Worm (Caenorhabditis elegans) whole organism, L4 larva: ENCODE results near the gene CD4.8.

Experiments used
- D1046.2 ChIP-seq: fragments of 200-800 bp; sonication (Bioruptor generic); IDR thresholded peaks from 2 replicates; pipeline ENCODE4 v1.3.6; 2022; ENCODE audit warnings: missing genetic modification characterization, missing compliant biosample characterization
- F10B5.3 ChIP-seq: sonication (generic microtip); optimal IDR thresholded peaks from 2 replicates; lab custom pipeline; 2016; ENCODE audit warnings: mild to moderate bottlenecking, missing genetic modification characterization, missing compliant biosample characterization
- F26F4.8 ChIP-seq: fragments of 200-800 bp; sonication (Bioruptor generic); conservative IDR thresholded peaks from 2 replicates; pipeline ENCODE4 v1.3.6; 2022; ENCODE audit warnings: missing genetic modification characterization, missing compliant biosample characterization
- F37D6.2 ChIP-seq: sonication (generic microtip); optimal IDR thresholded peaks from 2 replicates; lab custom pipeline; 2016; ENCODE audit warnings: mild to moderate bottlenecking, missing genetic modification characterization, missing compliant biosample characterization
- F44E2.7 ChIP-seq: fragments of 200-800 bp; sonication (Bioruptor generic); IDR thresholded peaks from 2 replicates; pipeline ENCODE4 v2.1.2; 2022; ENCODE audit warnings: missing genetic modification characterization, missing compliant biosample characterization
- F49E8.2 ChIP-seq: sonication (generic microtip); optimal IDR thresholded peaks from 2 replicates; lab custom pipeline; 2016; ENCODE audit warnings: missing compliant biosample characterization, mild to moderate bottlenecking, missing genetic modification characterization, borderline replicate concordance
- R02D3.7 ChIP-seq: fragments of 150-350 bp; sonication (generic microtip); optimal IDR thresholded peaks from 3 replicates; lab custom pipeline; 2014; ENCODE audit warnings: missing biosample characterization, missing genetic modification characterization
- Y105C5A.15 ChIP-seq: fragments of 200-800 bp; sonication (Bioruptor generic); IDR thresholded peaks from 2 replicates; pipeline ENCODE4 v1.3.6; 2022; ENCODE audit warnings: missing genetic modification characterization, missing compliant biosample characterization
- Y48G9A.11 ChIP-seq: fragments of 200-800 bp; sonication (Bioruptor generic); IDR thresholded peaks from 2 replicates; pipeline ENCODE4 v1.3.6; 2022; ENCODE audit warnings: missing genetic modification reagents, missing genetic modification characterization, missing compliant biosample characterization
- Y75B8A.6 ChIP-seq: fragments of 200-800 bp; sonication (Bioruptor generic); IDR thresholded peaks from 2 replicates; pipeline ENCODE4 v1.3.6; 2022; ENCODE audit warnings: missing genetic modification reagents, missing genetic modification characterization, missing compliant biosample characterization
- arid-1 ChIP-seq: fragments of 200-800 bp; sonication (Bioruptor generic); conservative IDR thresholded peaks from 2 replicates; pipeline ENCODE4 v1.3.6; 2022; ENCODE audit warnings: missing genetic modification reagents, missing genetic modification characterization, missing compliant biosample characterization
- ceh-20 ChIP-seq: fragments of 200-800 bp; sonication (Bioruptor generic); IDR thresholded peaks from 2 replicates; pipeline ENCODE4 v1.3.6; 2022; ENCODE audit warnings: missing genetic modification reagents, missing genetic modification characterization, missing compliant biosample characterization
- ceh-28 ChIP-seq: fragments of 150-350 bp; optimal IDR thresholded peaks from 2 replicates; lab custom pipeline; 2014; ENCODE audit warnings: missing biosample characterization, missing genetic modification reagents, missing genetic modification characterization
- ceh-32 ChIP-seq: sonication (generic microtip); optimal IDR thresholded peaks from 2 replicates; lab custom pipeline; 2016; ENCODE audit warnings: mild to moderate bottlenecking, missing genetic modification characterization, missing compliant biosample characterization; ENCODE audit not compliant: poor library complexity
- ces-1 ChIP-seq: fragments of 150-350 bp; sonication (generic microtip); optimal IDR thresholded peaks from 4 replicates; lab custom pipeline; 2014; ENCODE audit warnings: missing biosample characterization, missing genetic modification reagents, missing genetic modification characterization
- daf-16 ChIP-seq, 3 experiments: sonication (generic microtip); optimal IDR thresholded peaks; 2 replicates each; lab custom pipeline; 2016 to 2017; ENCODE audit warnings: missing genetic modification characterization in 3 of 3, missing genetic modification reagents in 3 of 3, mild to moderate bottlenecking in 2 of 3, missing compliant biosample characterization in 2 of 3, missing biosample characterization in 1 of 3, moderate library complexity in 1 of 3
- dmd-9 ChIP-seq: fragments of 200-800 bp; sonication (Bioruptor generic); IDR thresholded peaks from 2 replicates; pipeline ENCODE4 v1.3.6; 2022; ENCODE audit warnings: missing genetic modification reagents, missing genetic modification characterization, missing compliant biosample characterization
- egl-43 ChIP-seq: fragments of 200-800 bp; sonication (Bioruptor generic); IDR thresholded peaks from 2 replicates; pipeline ENCODE4 v1.3.6; 2022; ENCODE audit warnings: missing genetic modification reagents, missing genetic modification characterization, missing compliant biosample characterization
- gei-8 ChIP-seq: fragments of 200-800 bp; sonication (Bioruptor generic); optimal IDR thresholded peaks from 2 replicates; lab custom pipeline; 2018; ENCODE audit warnings: mild to moderate bottlenecking, missing genetic modification characterization, missing compliant biosample characterization
- lim-7 ChIP-seq: fragments of 200-800 bp; sonication (Bioruptor generic); IDR thresholded peaks from 2 replicates; pipeline ENCODE4 v1.3.6; 2022; ENCODE audit warnings: missing genetic modification characterization, missing compliant biosample characterization
- lin-1 ChIP-seq: fragments of 200-800 bp; sonication (Bioruptor generic); IDR thresholded peaks from 2 replicates; pipeline ENCODE4 v1.3.6; 2022; ENCODE audit warnings: missing genetic modification reagents, missing genetic modification characterization, missing compliant biosample characterization
- lin-15B ChIP-seq: fragments of 150-350 bp; sonication (generic microtip); optimal IDR thresholded peaks from 3 replicates; lab custom pipeline; 2014; ENCODE audit warnings: missing biosample characterization, missing genetic modification characterization
- lin-38 ChIP-seq: fragments of 200-800 bp; sonication (Bioruptor generic); IDR thresholded peaks from 2 replicates; pipeline ENCODE4 v1.3.6; 2022; ENCODE audit warnings: missing genetic modification reagents, missing genetic modification characterization, missing compliant biosample characterization
- lir-3 ChIP-seq: sonication (generic microtip); optimal IDR thresholded peaks from 2 replicates; lab custom pipeline; 2016; ENCODE audit warnings: mild to moderate bottlenecking, missing genetic modification characterization, missing compliant biosample characterization
- madf-5 ChIP-seq, 2 experiments: fragments of 200-800 bp; sonication (Bioruptor generic); IDR thresholded peaks; 2 replicates each; pipeline ENCODE4 v1.3.6; 2022; ENCODE audit warnings: missing compliant biosample characterization in 2 of 2, missing genetic modification characterization in 2 of 2
- madf-9 ChIP-seq: fragments of 200-800 bp; sonication (Bioruptor generic); conservative IDR thresholded peaks from 2 replicates; pipeline ENCODE4 v1.3.6; 2022; ENCODE audit warnings: missing genetic modification reagents, missing genetic modification characterization, missing compliant biosample characterization
- mdl-1 ChIP-seq, 2 experiments: fragments of 150-350 bp in 1 of 2; sonication (generic microtip) in 1 of 2; optimal IDR thresholded peaks; 2 replicates each; lab custom pipeline; 2014 to 2017; ENCODE audit warnings: missing biosample characterization in 2 of 2, missing genetic modification characterization in 2 of 2
- mdt-29 ChIP-seq: fragments of 200-800 bp; sonication (Bioruptor generic); IDR thresholded peaks from 2 replicates; pipeline ENCODE4 v1.3.6; 2022; ENCODE audit warnings: missing genetic modification reagents, missing genetic modification characterization, missing compliant biosample characterization
- mep-1 ChIP-seq: fragments of 150-350 bp; sonication (generic microtip); optimal IDR thresholded peaks from 3 replicates; lab custom pipeline; 2014; ENCODE audit warnings: missing biosample characterization, missing genetic modification characterization
- mes-2 ChIP-seq: sonication (generic microtip); optimal IDR thresholded peaks from 2 replicates; lab custom pipeline; 2016; ENCODE audit warnings: missing genotype, mild to moderate bottlenecking, missing genetic modification characterization, missing compliant biosample characterization; ENCODE audit not compliant: poor library complexity, severe bottlenecking
- nhr-102 ChIP-seq: sonication (generic microtip); optimal IDR thresholded peaks from 2 replicates; lab custom pipeline; 2016; ENCODE audit warnings: mild to moderate bottlenecking, missing genetic modification characterization, moderate library complexity, missing compliant biosample characterization
- nhr-111 ChIP-seq: fragments of 200-800 bp; sonication (Bioruptor generic); optimal IDR thresholded peaks from 2 replicates; lab custom pipeline; 2018; ENCODE audit warnings: mild to moderate bottlenecking, missing genetic modification characterization, missing compliant biosample characterization
- nhr-28 ChIP-seq: fragments of 150-350 bp; optimal IDR thresholded peaks from 2 replicates; lab custom pipeline; 2014; ENCODE audit warnings: missing biosample characterization, missing genetic modification characterization
- nhr-48 ChIP-seq: sonication (generic microtip); optimal IDR thresholded peaks from 2 replicates; lab custom pipeline; 2016; ENCODE audit warnings: mild to moderate bottlenecking, missing genetic modification characterization, missing compliant biosample characterization
- pha-4 ChIP-seq, 2 experiments: fragments of 150-350 bp in 1 of 2; fragments of 200-800 bp in 1 of 2; sonication (Bioruptor generic) in 1 of 2; IDR thresholded peaks in 1 of 2; optimal IDR thresholded peaks in 1 of 2; 2 replicates each; pipeline versions ENCODE4 v1.3.6 to Lab custom; 2014 to 2022; ENCODE audit warnings: missing genetic modification characterization in 2 of 2, missing genetic modification reagents in 2 of 2, missing biosample characterization in 1 of 2, missing compliant biosample characterization in 1 of 2
- pqm-1 ChIP-seq: sonication (generic microtip); optimal IDR thresholded peaks from 2 replicates; lab custom pipeline; 2017; ENCODE audit warnings: missing biosample characterization, missing genetic modification characterization
- rbr-2 ChIP-seq: sonication (generic microtip); optimal IDR thresholded peaks from 2 replicates; lab custom pipeline; 2016; ENCODE audit warnings: missing genotype, missing genetic modification characterization, missing compliant biosample characterization
- saeg-2 ChIP-seq: fragments of 200-800 bp; sonication (Bioruptor generic); IDR thresholded peaks from 2 replicates; pipeline ENCODE4 v1.3.6; 2022; ENCODE audit warnings: missing genetic modification reagents, missing genetic modification characterization, missing compliant biosample characterization
- snpc-1.2 ChIP-seq: fragments of 200-800 bp; sonication (Bioruptor generic); IDR thresholded peaks from 2 replicates; pipeline ENCODE4 v1.3.6; 2022; ENCODE audit warnings: missing genetic modification reagents, missing genetic modification characterization, missing compliant biosample characterization
- snpc-4 ChIP-seq: fragments of 150-350 bp; optimal IDR thresholded peaks from 2 replicates; lab custom pipeline; 2014; ENCODE audit warnings: missing biosample characterization, missing genetic modification characterization
- spr-1 ChIP-seq: sonication (generic microtip); optimal IDR thresholded peaks from 2 replicates; lab custom pipeline; 2016; ENCODE audit warnings: mild to moderate bottlenecking, missing genetic modification characterization, missing compliant biosample characterization
- spr-3 ChIP-seq: fragments of 200-800 bp; sonication (Bioruptor generic); optimal IDR thresholded peaks from 2 replicates; lab custom pipeline; 2018; ENCODE audit warnings: mild to moderate bottlenecking, missing genetic modification characterization, missing compliant biosample characterization
- tag-97 ChIP-seq: fragments of 200-800 bp; sonication (Bioruptor generic); IDR thresholded peaks from 2 replicates; pipeline ENCODE4 v1.3.6; 2022; ENCODE audit warnings: missing genetic modification characterization, missing compliant biosample characterization
- unc-130 ChIP-seq: sonication (generic microtip); optimal IDR thresholded peaks from 2 replicates; lab custom pipeline; 2016; ENCODE audit warnings: missing genetic modification reagents, missing genetic modification characterization, missing compliant biosample characterization
- unc-39 ChIP-seq: sonication (generic microtip); optimal IDR thresholded peaks from 2 replicates; lab custom pipeline; 2017; ENCODE audit warnings: missing biosample characterization, missing genetic modification characterization
- zfp-3 ChIP-seq: fragments of 200-800 bp; sonication (Bioruptor generic); conservative IDR thresholded peaks from 2 replicates; pipeline ENCODE4 v1.3.6; 2022; ENCODE audit warnings: missing genetic modification reagents, missing genetic modification characterization, missing compliant biosample characterization

CD4.8 gene

DNA sequence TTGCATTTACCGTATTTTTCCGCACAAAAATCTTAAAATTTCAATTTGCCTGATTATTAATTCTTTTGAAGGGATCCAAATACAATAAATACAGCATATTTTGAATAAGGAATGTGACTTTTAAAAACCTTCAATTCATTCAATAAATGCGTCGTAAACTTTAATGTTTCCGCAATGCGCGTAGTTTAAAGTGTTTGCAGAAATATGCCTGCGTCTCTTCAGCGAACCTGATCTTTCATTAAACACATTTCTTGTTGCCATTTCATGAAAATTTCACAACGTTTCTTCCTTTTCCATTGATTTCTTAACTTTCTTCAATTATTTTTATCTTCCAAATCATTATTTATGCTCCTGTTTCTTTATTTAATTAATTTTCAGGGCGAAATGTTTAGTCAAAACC is 8.8 kb downstream of the CD4.8 start, which contains the start of gene vps-37 (continued):
- TF ChIP-seq ceh-28 (tag; lab: Kevin White, UChicago) (no peak), mdt-29 (GFP tag; lab: Robert Waterston, UW) (no peak), lin-38 (GFP tag; lab: Robert Waterston, UW) (peak; percentile 78), R02D3.7 (tag; lab: Kevin White, UChicago) (no peak), lir-3 (tag; lab: Kevin White, UChicago) (no peak), zfp-3 (GFP tag; lab: Robert Waterston, UW) (no peak), rbr-2 (tag; lab: Kevin White, UChicago) (peak; percentile 45), ces-1 (GFP tag; lab: Kevin White, UChicago) (no peak), lim-7 (GFP tag; lab: Robert Waterston, UW) (no peak), mdl-1 (tag; optimal IDR thresholded peaks at IDR 0.05; lab: Kevin White, UChicago) (peak in 1 of 2 experiments; percentile 23), nhr-102 (tag; lab: Kevin White, UChicago) (no peak)

DNA sequence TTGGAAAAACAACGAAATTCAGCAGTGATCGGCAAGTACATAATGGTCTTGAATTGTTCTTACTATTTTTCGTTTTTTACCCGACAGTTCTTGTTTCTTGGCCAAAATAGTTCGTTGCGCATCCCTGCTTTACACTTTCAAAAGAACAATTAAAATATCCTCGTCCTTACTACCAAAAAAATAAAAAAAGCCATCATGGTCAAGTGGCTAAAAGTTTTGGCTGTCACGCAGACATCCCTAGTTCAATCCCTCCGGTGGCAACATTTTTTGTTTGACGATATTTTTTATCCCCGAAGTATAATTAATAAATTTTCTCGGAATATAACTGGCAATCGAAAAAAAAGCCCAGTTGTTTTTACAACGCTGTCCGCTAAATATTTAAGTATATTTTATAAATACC is 9.3 kb downstream of the CD4.8 start:
- TF ChIP-seq F10B5.3 (tag; lab: Kevin White, UChicago) (no peak), unc-130 (GFP tag; lab: Kevin White, UChicago) (peak; percentile 33), D1046.2 (GFP tag; lab: Robert Waterston, UW) (peak; percentile 87; the same call in 1 of the 2 replicates), tag-97 (no peak), F26F4.8 (peak; percentile 76), lin-1 (peak; percentile 77), pqm-1 (tag; lab: Kevin White, UChicago) (no peak), pha-4 (GFP tag; IDR thresholded peaks at IDR 0.05; lab: Robert Waterston, UW) (peak; percentile 83; the same call in 1 of the 2 replicates), pha-4 (tag; optimal IDR thresholded peaks at IDR 0.05; lab: Kevin White, UChicago) (no peak), dmd-9 (no peak), nhr-48 (tag; lab: Kevin White, UChicago) (no peak), egl-43 (GFP tag; lab: Robert Waterston, UW) (peak; percentile 69; the same call in 1 of the 2 replicates), ceh-32 (tag; lab: Kevin White, UChicago) (no peak), mes-2 (tag; lab: Kevin White, UChicago) (peak; percentile 10), ceh-20 (GFP tag; lab: Robert Waterston, UW) (no peak), daf-16 (GFP tag; optimal IDR thresholded peaks at IDR 0.05; lab: Kevin White, UChicago) (peak in 1 of 2 experiments; percentile 27), daf-16 (tag; optimal IDR thresholded peaks at IDR 0.05; lab: Kevin White, UChicago) (no peak), arid-1 (GFP tag; lab: Robert Waterston, UW) (peak; percentile 94), nhr-28 (tag; lab: Kevin White, UChicago) (no peak), madf-5 (GFP tag; IDR thresholded peaks at IDR 0.05; lab: Robert Waterston, UW) (peak; percentile 78 to 94; a peak in 3 of 4 replicates), spr-3 (GFP tag; lab: Kevin White, UChicago) (peak; percentile 2), F44E2.7 (GFP tag; lab: Robert Waterston, UW) (0 out of 2 replicates have a peak, but pooled peaks have one; percentile 19), nhr-111 (GFP tag; lab: Kevin White, UChicago) (peak; percentile 76), Y48G9A.11 (GFP tag; lab: Robert Waterston, UW) (peak; percentile 78), ceh-28 (tag; lab: Kevin White, UChicago) (no peak), spr-1 (no peak), snpc-4 (tag; lab: Kevin White, UChicago) (no peak), madf-9 (GFP tag; lab: Robert Waterston, UW) (0 out of 2 replicates have a peak, but pooled peaks have one; percentile 21), unc-39 (tag; lab: Kevin White, UChicago) (no peak), snpc-1.2 (GFP tag; lab: Robert Waterston, UW) (peak; percentile 87), F49E8.2 (tag; lab: Kevin White, UChicago) (peak; percentile 70), zfp-3 (GFP tag; lab: Robert Waterston, UW) (peak; percentile 30; the same call in 1 of the 2 replicates), lin-15B (tag; lab: Kevin White, UChicago) (no peak), gei-8 (GFP tag; lab: Kevin White, UChicago) (peak; percentile 77), saeg-2 (GFP tag; lab: Robert Waterston, UW) (0 out of 2 replicates have a peak, but pooled peaks have one; percentile 52), Y75B8A.6 (GFP tag; lab: Robert Waterston, UW) (peak; percentile 93), lin-38 (GFP tag; lab: Robert Waterston, UW) (peak; percentile 72), mep-1 (tag; lab: Kevin White, UChicago) (no peak), R02D3.7 (tag; lab: Kevin White, UChicago) (no peak), lim-7 (GFP tag; lab: Robert Waterston, UW) (peak; percentile 99), F37D6.2 (tag; lab: Kevin White, UChicago) (no peak), Y105C5A.15 (GFP tag; lab: Robert Waterston, UW) (peak; percentile 99)
